Worm (Caenorhabditis elegans) whole organism, mixed stage, embryonic: ENCODE data around the gene lgc-7.

Experiments
- M03D4.4 ChIP-seq: sonication (generic microtip); optimal IDR thresholded peaks from 2 replicates; lab custom pipeline; 2017; ENCODE audit warnings: mild to moderate bottlenecking, missing genetic modification characterization, missing compliant biosample characterization
- drap-1 ChIP-seq: fragments of 200-800 bp; sonication (Bioruptor generic); optimal IDR thresholded peaks from 3 replicates; lab custom pipeline; 2018; ENCODE audit warnings: mild to moderate bottlenecking, missing genetic modification characterization, missing compliant biosample characterization
- elt-1 ChIP-seq: sonication (generic microtip); optimal IDR thresholded peaks from 2 replicates; lab custom pipeline; 2017; ENCODE audit warnings: missing genetic modification characterization, mild to moderate bottlenecking, missing compliant biosample characterization, antibody characterized with exemption, moderate library complexity, borderline replicate concordance; ENCODE audit not compliant: insufficient read depth
- elt-3 ChIP-seq: fragments of 150-350 bp; optimal IDR thresholded peaks from 2 replicates; lab custom pipeline; 2014; ENCODE audit warnings: missing biosample characterization, missing genetic modification characterization
- ham-2 ChIP-seq: fragments of 200-800 bp; sonication (Bioruptor generic); optimal IDR thresholded peaks from 2 replicates; lab custom pipeline; 2018; ENCODE audit warnings: mild to moderate bottlenecking, missing genetic modification characterization, missing compliant biosample characterization
- lin-13 ChIP-seq: fragments of 150-350 bp; optimal IDR thresholded peaks from 2 replicates; lab custom pipeline; 2014; ENCODE audit warnings: missing biosample characterization, missing genetic modification characterization
- snpc-4 ChIP-seq: fragments of 150-350 bp; optimal IDR thresholded peaks from 2 replicates; lab custom pipeline; 2014; ENCODE audit warnings: missing biosample characterization, missing genetic modification characterization
- unc-39 ChIP-seq: fragments of 150-350 bp; optimal IDR thresholded peaks from 2 replicates; lab custom pipeline; 2014; ENCODE audit warnings: missing biosample characterization, missing genetic modification characterization

ce11 chrIV:14763938-14764718, 54.7 kb downstream of the lgc-7 start:
- TF ChIP-seq elt-3 (tag; lab: Kevin White, UChicago), result no peak
- TF ChIP-seq elt-1 (tag; lab: Kevin White, UChicago), result no peak
- no peak for TF ChIP-seq ham-2
- no peak for TF ChIP-seq lin-13 (tag; lab: Kevin White, UChicago)
- TF ChIP-seq drap-1 (GFP tag; lab: Kevin White, UChicago), result no peak
- TF ChIP-seq unc-39, result no peak
- no peak for TF ChIP-seq M03D4.4 (tag; lab: Kevin White, UChicago)
- no peak for TF ChIP-seq snpc-4 (tag; lab: Kevin White, UChicago)
